Fruit fly (Drosophila melanogaster): ENCODE data around the gene CG13083.

Gene CG13083

dm6 chr2L:19438685-19439597 lies 48.3 kb upstream of the CG13083 start (continued):
- TF ChIP-seq Met (GFP tag; optimal IDR thresholded peaks at IDR 0.05) (no peak), fd59A (GFP tag; optimal IDR thresholded peaks at IDR 0.05) (no peak), Gug (GFP tag; IDR thresholded peaks at IDR 0.05) (no peak), CG8319 (GFP tag; optimal IDR thresholded peaks at IDR 0.05) (no peak), esn (GFP tag; optimal IDR thresholded peaks at IDR 0.05) (peak; percentile 44), Hr39 (GFP tag; optimal IDR thresholded peaks at IDR 0.05) (no peak), svp (GFP tag) (no peak), CG11902 (GFP tag; optimal IDR thresholded peaks at IDR 0.05) (no peak), CG11294 (GFP tag; IDR thresholded peaks at IDR 0.05) (no peak), CG3032 (tag; optimal IDR thresholded peaks at IDR 0.05) (no peak), CG8632 (GFP tag; optimal IDR thresholded peaks at IDR 0.05) (peak; percentile 4), CG10669 (GFP tag; optimal IDR thresholded peaks at IDR 0.05) (no peak), dac (GFP tag; optimal IDR thresholded peaks at IDR 0.05) (no peak)

dm6 chr2L:19439598-19440230 lies 47.6 kb upstream of the CG13083 start:
- peak; percentile 71 for TF ChIP-seq CG6163 (GFP tag; IDR thresholded peaks at IDR 0.05)
- peak; percentile 81 for TF ChIP-seq Hr4 (GFP tag; optimal IDR thresholded peaks at IDR 0.05)
- peak; percentile 49 for TF ChIP-seq topi (GFP tag; optimal IDR thresholded peaks at IDR 0.05)
- TF ChIP-seq CG16779 (tag; optimal IDR thresholded peaks at IDR 0.05), result peak; percentile 33
- TF ChIP-seq pdm3 (GFP tag; optimal IDR thresholded peaks at IDR 0.05), result peak; percentile 61
- TF ChIP-seq CG8632 (GFP tag; optimal IDR thresholded peaks at IDR 0.05), result peak; percentile 21
- TF ChIP-seq lz (GFP tag; optimal IDR thresholded peaks at IDR 0.05), result no peak
- peak; percentile 12 for TF ChIP-seq fd85E (GFP tag; optimal IDR thresholded peaks at IDR 0.05)
- TF ChIP-seq CG7368 (GFP tag; optimal IDR thresholded peaks at IDR 0.05), result peak; percentile 7
- peak; percentile 23 for TF ChIP-seq Eip75B (GFP tag; optimal IDR thresholded peaks at IDR 0.05)
- TF ChIP-seq vri (GFP tag; optimal IDR thresholded peaks at IDR 0.05), result no peak
- peak; percentile 5 for TF ChIP-seq dsx (GFP tag; optimal IDR thresholded peaks at IDR 0.05; ENCODE audit: poor library complexity, severe bottlenecking)
- TF ChIP-seq Smox (GFP tag; optimal IDR thresholded peaks at IDR 0.05), result peak; percentile 48
- peak; percentile 92 for TF ChIP-seq Eip78C (GFP tag)
- peak; percentile 54; the same call in 2 of the 3 replicates for TF ChIP-seq eg (GFP tag; IDR thresholded peaks at IDR 0.05)
- peak; percentile 68 for TF ChIP-seq svp (GFP tag)
- TF ChIP-seq Hr39 (GFP tag; optimal IDR thresholded peaks at IDR 0.05), result peak; percentile 14
- peak; percentile 65 for TF ChIP-seq Ets21C (GFP tag; optimal IDR thresholded peaks at IDR 0.05)
- TF ChIP-seq Blimp-1 (GFP tag; optimal IDR thresholded peaks at IDR 0.05), result peak; percentile 69
- peak; percentile 77 for TF ChIP-seq Sox14 (GFP tag; optimal IDR thresholded peaks at IDR 0.05)
- TF ChIP-seq CG11762 (GFP tag; optimal IDR thresholded peaks at IDR 0.05; ENCODE audit: insufficient read depth), result no peak
- peak; percentile 16 for TF ChIP-seq Sox102F (GFP tag; optimal IDR thresholded peaks at IDR 0.05)
- peak; percentile 59 for TF ChIP-seq Sox15 (GFP tag; optimal IDR thresholded peaks at IDR 0.05)
- TF ChIP-seq CG9139 (GFP tag; optimal IDR thresholded peaks at IDR 0.05), result no peak
- TF ChIP-seq CG6808 (GFP tag; optimal IDR thresholded peaks at IDR 0.05), result peak; percentile 51
- TF ChIP-seq Gug (GFP tag; IDR thresholded peaks at IDR 0.05), result no peak; the same call in 1 of the 2 replicates
- TF ChIP-seq ss (GFP tag; optimal IDR thresholded peaks at IDR 0.05), result no peak
- TF ChIP-seq CG34406 (GFP tag; optimal IDR thresholded peaks at IDR 0.05), result peak; percentile 74
- no peak for TF ChIP-seq Lpt (GFP tag; optimal IDR thresholded peaks at IDR 0.05)
- TF ChIP-seq CG4318 (GFP tag; optimal IDR thresholded peaks at IDR 0.05), result peak; percentile 68
- TF ChIP-seq fkh (GFP tag; optimal IDR thresholded peaks at IDR 0.05), result no peak
- peak; percentile 34 to 75 for TF ChIP-seq salr (GFP tag; optimal IDR thresholded peaks at IDR 0.05)
- peak; percentile 74 for TF ChIP-seq acj6 (GFP tag; optimal IDR thresholded peaks at IDR 0.05)
- TF ChIP-seq CG32006 (GFP tag; optimal IDR thresholded peaks at IDR 0.05), result peak; percentile 68
- TF ChIP-seq net (GFP tag; optimal IDR thresholded peaks at IDR 0.05), result peak; percentile 86
- TF ChIP-seq fd59A (GFP tag; optimal IDR thresholded peaks at IDR 0.05), result peak; percentile 73
- TF ChIP-seq spab (GFP tag; optimal IDR thresholded peaks at IDR 0.05), result peak; percentile 27
- peak; percentile 59 for TF ChIP-seq CG1621 (tag; optimal IDR thresholded peaks at IDR 0.05)
- TF ChIP-seq CG15336 (GFP tag; IDR thresholded peaks at IDR 0.05), result peak; percentile 74
